Fruit fly (Drosophila melanogaster) whole organism, embryonic: ENCODE results near the gene Tre1.

Source experiments
- Antp ChIP-seq: fragments of 200-800 bp; sonication (Bioruptor generic); optimal IDR thresholded peaks from 3 replicates; lab custom pipeline; 2016; ENCODE audit warnings: missing biosample characterization, missing genetic modification characterization
- Atf3 ChIP-seq: fragments of 200-800 bp; sonication (Bioruptor generic); optimal IDR thresholded peaks from 3 replicates; lab custom pipeline; 2016; ENCODE audit warnings: missing biosample characterization, missing genetic modification characterization
- B-H2 ChIP-seq: fragments of 200-800 bp; sonication (Bioruptor generic); optimal IDR thresholded peaks from 2 replicates; lab custom pipeline; 2018; ENCODE audit warnings: missing biosample characterization, mild to moderate bottlenecking, missing genetic modification characterization
- Bgb ChIP-seq: fragments of 200-800 bp; sonication (Bioruptor generic); IDR thresholded peaks from 2 replicates; pipeline ENCODE4 v1.3.6; 2022; ENCODE audit warnings: missing biosample characterization, missing genetic modification characterization; ENCODE audit not compliant: partially characterized antibody
- CG10267 ChIP-seq: fragments of 200-800 bp; sonication (Bioruptor generic); optimal IDR thresholded peaks from 2 replicates; lab custom pipeline; 2018; ENCODE audit warnings: missing biosample characterization, mild to moderate bottlenecking, missing genetic modification characterization, moderate library complexity
- CG15011 ChIP-seq: fragments of 200-800 bp; sonication (Bioruptor generic); optimal IDR thresholded peaks from 3 replicates; lab custom pipeline; 2018; ENCODE audit warnings: missing biosample characterization, mild to moderate bottlenecking, missing genetic modification characterization
- CG1529 ChIP-seq: fragments of 200-800 bp; sonication (Bioruptor generic); optimal IDR thresholded peaks from 3 replicates; lab custom pipeline; 2018; ENCODE audit warnings: missing biosample characterization, missing genetic modification characterization
- CG15479 ChIP-seq: fragments of 200-800 bp; sonication (Bioruptor generic); optimal IDR thresholded peaks from 3 replicates; lab custom pipeline; 2019; ENCODE audit warnings: missing biosample characterization, mild to moderate bottlenecking, missing genetic modification characterization, moderate library complexity
- CG16815 ChIP-seq: fragments of 200-800 bp; sonication (Bioruptor generic); optimal IDR thresholded peaks from 3 replicates; lab custom pipeline; 2017; ENCODE audit warnings: missing biosample characterization, mild to moderate bottlenecking, missing genetic modification characterization
- CG17568 ChIP-seq: fragments of 200-800 bp; sonication (Bioruptor generic); optimal IDR thresholded peaks from 2 replicates; lab custom pipeline; 2018; ENCODE audit warnings: missing biosample characterization, mild to moderate bottlenecking, missing genetic modification characterization, moderate library complexity
- CG17612 ChIP-seq: fragments of 200-800 bp; sonication (Bioruptor generic); IDR thresholded peaks from 2 replicates; pipeline ENCODE4 v1.3.6; 2022; ENCODE audit warnings: missing biosample characterization, missing genetic modification characterization
- CG18599 ChIP-seq: fragments of 200-800 bp; sonication (Bioruptor generic); optimal IDR thresholded peaks from 3 replicates; lab custom pipeline; 2017; ENCODE audit warnings: missing biosample characterization, missing genetic modification characterization, mild to moderate bottlenecking, moderate library complexity, missing genetic modification reagents
- CG18619 ChIP-seq: fragments of 200-800 bp; sonication (Bioruptor generic); optimal IDR thresholded peaks from 3 replicates; lab custom pipeline; 2017; ENCODE audit warnings: missing biosample characterization, mild to moderate bottlenecking, missing genetic modification characterization
- CG2120 ChIP-seq: fragments of 200-800 bp; sonication (Bioruptor generic); optimal IDR thresholded peaks from 3 replicates; lab custom pipeline; 2016; ENCODE audit warnings: missing biosample characterization, missing genetic modification characterization
- CG2129 ChIP-seq: fragments of 200-800 bp; sonication (Bioruptor generic); IDR thresholded peaks from 2 replicates; pipeline ENCODE4 v1.3.6; 2022; ENCODE audit warnings: missing biosample characterization, missing genetic modification characterization; ENCODE audit not compliant: partially characterized antibody
- CG30431 ChIP-seq: fragments of 200-800 bp; sonication (Bioruptor generic); optimal IDR thresholded peaks from 2 replicates; lab custom pipeline; 2017; ENCODE audit warnings: missing biosample characterization, missing genetic modification characterization
- CG5180 ChIP-seq: fragments of 200-800 bp; sonication (Bioruptor generic); optimal IDR thresholded peaks from 3 replicates; lab custom pipeline; 2017; ENCODE audit warnings: missing biosample characterization, missing genetic modification characterization, mild to moderate bottlenecking, moderate library complexity, missing genetic modification reagents
- CG6689 ChIP-seq: fragments of 200-800 bp; sonication (Bioruptor generic); IDR thresholded peaks from 2 replicates; pipeline ENCODE4 v1.3.6; 2022; ENCODE audit warnings: missing biosample characterization, missing genetic modification characterization
- CG6765 ChIP-seq: fragments of 200-800 bp; sonication (Bioruptor generic); optimal IDR thresholded peaks from 3 replicates; lab custom pipeline; 2017; ENCODE audit warnings: missing biosample characterization, mild to moderate bottlenecking, missing genetic modification characterization
- CG8089 ChIP-seq: fragments of 200-800 bp; sonication (Bioruptor generic); optimal IDR thresholded peaks from 3 replicates; lab custom pipeline; 2016; ENCODE audit warnings: missing biosample characterization, missing genetic modification characterization
- CG8765 ChIP-seq: fragments of 200-800 bp; sonication (Bioruptor generic); IDR thresholded peaks from 2 replicates; pipeline ENCODE4 v1.3.6; 2022; ENCODE audit warnings: missing biosample characterization, missing genetic modification characterization
- CG9609 ChIP-seq: fragments of 200-800 bp; sonication (Bioruptor generic); optimal IDR thresholded peaks from 3 replicates; lab custom pipeline; 2016; ENCODE audit warnings: missing biosample characterization, missing genetic modification characterization
- CG9797 ChIP-seq: fragments of 200-800 bp; sonication (Bioruptor generic); optimal IDR thresholded peaks from 3 replicates; lab custom pipeline; 2018; ENCODE audit warnings: missing biosample characterization, mild to moderate bottlenecking, missing genetic modification characterization
- CrebB ChIP-seq: fragments of 200-800 bp; sonication (Bioruptor generic); optimal IDR thresholded peaks from 3 replicates; lab custom pipeline; 2018; ENCODE audit warnings: missing biosample characterization, mild to moderate bottlenecking, missing genetic modification characterization
- Dek ChIP-seq: fragments of 200-800 bp; sonication (Bioruptor generic); optimal IDR thresholded peaks from 3 replicates; lab custom pipeline; 2019; ENCODE audit warnings: missing biosample characterization, mild to moderate bottlenecking, missing genetic modification characterization, moderate library complexity
- Doc2 ChIP-seq: fragments of 200-800 bp; sonication (Bioruptor generic); IDR thresholded peaks from 2 replicates; pipeline ENCODE4 v1.3.6; 2022; ENCODE audit warnings: missing biosample characterization, missing genetic modification characterization
- Fer3 ChIP-seq: fragments of 200-800 bp; sonication (Bioruptor generic); optimal IDR thresholded peaks from 2 replicates; lab custom pipeline; 2018; ENCODE audit warnings: missing biosample characterization, mild to moderate bottlenecking, missing genetic modification characterization, moderate library complexity
- Gsc ChIP-seq: fragments of 200-800 bp; sonication (Bioruptor generic); IDR thresholded peaks from 2 replicates; pipeline ENCODE4 v1.3.6; 2022; ENCODE audit warnings: missing biosample characterization, missing genetic modification characterization
- Mrtf ChIP-seq: fragments of 200-800 bp; sonication (Bioruptor generic); IDR thresholded peaks from 3 replicates; pipeline ENCODE4 v1.3.6; 2022; ENCODE audit warnings: missing biosample characterization, missing genetic modification characterization
- NC2α ChIP-seq: fragments of 200-800 bp; sonication (Bioruptor generic); optimal IDR thresholded peaks from 2 replicates; lab custom pipeline; 2016; ENCODE audit warnings: missing biosample characterization, missing genetic modification characterization
- NK7.1 ChIP-seq: fragments of 200-800 bp; sonication (Bioruptor generic); optimal IDR thresholded peaks from 3 replicates; lab custom pipeline; 2016; ENCODE audit warnings: missing biosample characterization, missing genetic modification characterization
- NfI ChIP-seq: fragments of 200-800 bp; sonication (Bioruptor generic); optimal IDR thresholded peaks from 3 replicates; lab custom pipeline; 2018; ENCODE audit warnings: missing biosample characterization, mild to moderate bottlenecking, missing genetic modification characterization, moderate library complexity
- Ptx1 ChIP-seq: fragments of 200-800 bp; sonication (Bioruptor generic); IDR thresholded peaks from 2 replicates; pipeline ENCODE4 v1.3.6; 2022; ENCODE audit warnings: missing biosample characterization, missing genetic modification characterization
- Vsx1 ChIP-seq: fragments of 200-800 bp; sonication (Bioruptor generic); optimal IDR thresholded peaks from 2 replicates; lab custom pipeline; 2017; ENCODE audit warnings: missing biosample characterization, mild to moderate bottlenecking, missing genetic modification characterization, missing genetic modification reagents
- bigmax ChIP-seq: fragments of 200-800 bp; sonication (Bioruptor generic); optimal IDR thresholded peaks from 2 replicates; lab custom pipeline; 2018; ENCODE audit warnings: missing biosample characterization, mild to moderate bottlenecking, missing genetic modification characterization
- crp ChIP-seq, 2 experiments: fragments of 200-800 bp; sonication (Bioruptor generic); optimal IDR thresholded peaks; 2 replicates in 1 of 2; 3 replicates in 1 of 2; lab custom pipeline; 2017; ENCODE audit warnings: missing biosample characterization in 2 of 2, missing genetic modification characterization in 2 of 2, mild to moderate bottlenecking in 1 of 2, moderate library complexity in 1 of 2
- dati ChIP-seq: fragments of 200-800 bp; sonication (Bioruptor generic); IDR thresholded peaks from 2 replicates; pipeline ENCODE4 v1.3.6; 2022; ENCODE audit warnings: missing biosample characterization, missing genetic modification characterization
- dimm ChIP-seq: fragments of 200-800 bp; sonication (Bioruptor generic); IDR thresholded peaks from 2 replicates; pipeline ENCODE4 v1.3.6; 2022; ENCODE audit warnings: missing biosample characterization, missing genetic modification characterization
- dpn ChIP-seq, 2 experiments: fragments of 200-800 bp; sonication (Bioruptor generic); optimal IDR thresholded peaks; 3 replicates each; lab custom pipeline; 2016; ENCODE audit warnings: missing biosample characterization in 2 of 2, missing genetic modification characterization in 2 of 2
- fd64A ChIP-seq: fragments of 200-800 bp; sonication (Bioruptor generic); optimal IDR thresholded peaks from 3 replicates; lab custom pipeline; 2018; ENCODE audit warnings: missing biosample characterization, mild to moderate bottlenecking, missing genetic modification characterization
- hkb ChIP-seq, 2 experiments: fragments of 200-800 bp in 1 of 2; fragments of >200 bp in 1 of 2; sonication (Bioruptor generic) in 1 of 2; IDR thresholded peaks in 1 of 2; optimal IDR thresholded peaks in 1 of 2; 2 replicates each; pipeline versions ENCODE4 v1.3.6 to Lab custom; 2017 to 2022; ENCODE audit warnings: missing biosample characterization in 1 of 2, missing genetic modification characterization in 1 of 2
- knrl ChIP-seq: fragments of 200-800 bp; sonication (Bioruptor generic); IDR thresholded peaks from 3 replicates; pipeline ENCODE4 v1.3.6; 2022; ENCODE audit warnings: missing biosample characterization, missing genetic modification characterization; ENCODE audit not compliant: partially characterized antibody
- pnt ChIP-seq: fragments of 200-800 bp; sonication (Bioruptor generic); optimal IDR thresholded peaks from 3 replicates; lab custom pipeline; 2016; ENCODE audit warnings: missing biosample characterization, missing genetic modification characterization
- ranshi ChIP-seq: fragments of 200-800 bp; sonication (Bioruptor generic); IDR thresholded peaks from 2 replicates; pipeline ENCODE4 v1.3.6; 2022; ENCODE audit warnings: missing biosample characterization, missing genetic modification characterization
- sens ChIP-seq: fragments of 200-800 bp; sonication (Bioruptor generic); peaks from one replicate; lab custom pipeline; 2016; ENCODE audit warnings: missing biosample characterization, missing genetic modification characterization
- seq ChIP-seq: fragments of 200-800 bp; sonication (Bioruptor generic); IDR thresholded peaks from 2 replicates; pipeline ENCODE4 v1.3.6; 2022; ENCODE audit warnings: missing biosample characterization, missing genetic modification characterization
- tgo ChIP-seq: fragments of 200-800 bp; sonication (Bioruptor generic); IDR thresholded peaks from 3 replicates; pipeline ENCODE4 v1.3.6; 2022; ENCODE audit warnings: missing biosample characterization, missing genetic modification characterization
- wor ChIP-seq: fragments of 200-800 bp; sonication (Bioruptor generic); IDR thresholded peaks from 2 replicates; pipeline ENCODE4 v1.3.6; 2022; ENCODE audit warnings: missing biosample characterization, missing genetic modification characterization

Gene Tre1

dm6 chrX:5672243-5673051 is 7.3 kb downstream of the Tre1 start, which contains the start of gene RpL35 (continued):
- TF ChIP-seq CG18599 (peak; percentile 31), crp (GFP tag; optimal IDR thresholded peaks at IDR 0.05; lab: Kevin White, UChicago) (no peak), CG6765 (GFP tag; lab: Kevin White, UChicago) (peak; percentile 56), CG17612 (no peak), CG8089 (GFP tag; lab: Kevin White, UChicago) (peak; percentile 28), seq (GFP tag; lab: Robert Waterston, UW) (no peak), CG1529 (GFP tag; lab: Kevin White, UChicago) (peak; percentile 20), CG10267 (peak; percentile 42), CrebB (tag; lab: Kevin White, UChicago) (peak; percentile 44), sens (GFP tag; lab: Kevin White, UChicago) (peak; percentile 81), Atf3 (GFP tag; lab: Kevin White, UChicago) (no peak), CG2120 (peak; percentile 23), pnt (GFP tag; lab: Kevin White, UChicago) (no peak), dpn (GFP tag; optimal IDR thresholded peaks at IDR 0.05; lab: Kevin White, UChicago) (peak in 1 of 2 experiments; percentile 25), Mrtf (GFP tag; lab: Robert Waterston, UW) (no peak), NK7.1 (GFP tag; lab: Kevin White, UChicago) (peak; percentile 37), Doc2 (no peak), fd64A (peak; percentile 50), NfI (peak; percentile 60), ranshi (GFP tag; lab: Robert Waterston, UW) (0 out of 2 replicates have a peak, but pooled peaks have one; percentile 8), Ptx1 (GFP tag; lab: Robert Waterston, UW) (peak; percentile 29; the same call in 1 of the 2 replicates), CG9797 (GFP tag; lab: Kevin White, UChicago) (peak; percentile 46), CG16815 (GFP tag; lab: Kevin White, UChicago) (no peak), CG6689 (GFP tag; lab: Robert Waterston, UW) (no peak), wor (GFP tag; lab: Robert Waterston, UW) (no peak), CG2129 (no peak), CG15011 (no peak), CG8765 (GFP tag; lab: Robert Waterston, UW) (no peak), Antp (GFP tag; lab: Kevin White, UChicago) (peak; percentile 43), bigmax (peak; percentile 77), CG30431 (GFP tag; lab: Kevin White, UChicago) (no peak), CG15479 (GFP tag; lab: Kevin White, UChicago) (no peak), Bgb (GFP tag; lab: Robert Waterston, UW) (peak; percentile 29; the same call in 1 of the 2 replicates), Gsc (GFP tag; lab: Robert Waterston, UW) (no peak), CG17568 (GFP tag; lab: Kevin White, UChicago) (no peak), B-H2 (GFP tag; lab: Kevin White, UChicago) (peak; percentile 28), Dek (tag; lab: Kevin White, UChicago) (no peak), CG18619 (GFP tag; lab: Kevin White, UChicago) (peak; percentile 33), Fer3 (tag; lab: Kevin White, UChicago) (peak; percentile 45), CG5180 (GFP tag; lab: Kevin White, UChicago) (peak; percentile 46), Vsx1 (GFP tag; lab: Kevin White, UChicago) (no peak), knrl (peak; percentile 65), dimm (GFP tag; lab: Robert Waterston, UW) (no peak), CG9609 (GFP tag; lab: Kevin White, UChicago) (peak; percentile 45), tgo (no peak), dati (no peak), hkb (optimal IDR thresholded peaks at IDR 0.05; lab: Kevin White, UChicago) (no peak), hkb (GFP tag; IDR thresholded peaks at IDR 0.05; lab: Robert Waterston, UW) (peak; percentile 35; the same call in 1 of the 2 replicates), NC2α (no peak)
